Worm (Caenorhabditis elegans): ENCODE results near the gene coq-8.

DNA sequence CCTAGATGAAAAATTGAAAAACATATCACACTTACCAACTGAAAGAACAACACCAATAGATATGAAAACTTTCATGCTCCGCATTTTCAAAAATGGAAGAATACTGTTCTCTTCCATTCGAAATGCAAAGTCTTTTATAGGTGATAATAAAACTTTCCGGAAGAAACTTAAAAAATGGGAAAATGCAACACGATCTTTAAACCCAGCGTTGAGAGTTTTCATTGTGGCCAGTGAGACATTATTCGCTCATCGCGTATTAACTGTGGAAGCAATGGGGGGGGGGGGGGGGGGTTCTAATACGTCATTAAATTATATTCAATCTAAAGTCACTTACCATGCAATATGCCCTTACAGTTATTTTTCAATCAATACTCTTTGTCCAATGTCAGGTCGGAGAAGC lies 18.9 kb upstream of the coq-8 start, which contains the start of the genes clec-157 and fkh-5:
- TF ChIP-seq ceh-82 (tag; optimal IDR thresholded peaks at IDR 0.05) (no peak), ceh-28 (tag; optimal IDR thresholded peaks at IDR 0.05) (no peak), ztf-11 (tag; optimal IDR thresholded peaks at IDR 0.05) (no peak), jun-1 (tag; optimal IDR thresholded peaks at IDR 0.05) (no peak), skn-1 (tag; optimal IDR thresholded peaks at IDR 0.05) (no peak), fkh-2 (tag; optimal IDR thresholded peaks at IDR 0.05) (no peak), daf-12 (tag; optimal IDR thresholded peaks at IDR 0.05) (no peak), egl-5 (tag; optimal IDR thresholded peaks at IDR 0.05) (no peak)
